Fruit fly (Drosophila melanogaster) whole organism, embryonic: ENCODE data around the gene CG12289.

Experiments used
- CG10366 ChIP-seq: fragments of 200-800 bp; sonication (Bioruptor generic); IDR thresholded peaks from 2 replicates; pipeline ENCODE4 v1.3.6; 2022; ENCODE audit warnings: missing biosample characterization, missing genetic modification characterization
- CG10654 ChIP-seq: fragments of 200-800 bp; sonication (Bioruptor generic); optimal IDR thresholded peaks from 2 replicates; lab custom pipeline; 2016; ENCODE audit warnings: missing biosample characterization, missing genetic modification characterization
- CG11398 ChIP-seq: fragments of 200-800 bp; sonication (Bioruptor generic); optimal IDR thresholded peaks from 2 replicates; lab custom pipeline; 2016; ENCODE audit warnings: missing biosample characterization, missing genetic modification characterization
- CG12236 ChIP-seq: fragments of 200-800 bp; sonication (Bioruptor generic); optimal IDR thresholded peaks from 2 replicates; lab custom pipeline; 2016; ENCODE audit warnings: missing biosample characterization, missing genetic modification characterization
- CG13123 ChIP-seq: fragments of 200-800 bp; sonication (Bioruptor generic); optimal IDR thresholded peaks from 2 replicates; lab custom pipeline; 2016; ENCODE audit warnings: missing biosample characterization, missing genetic modification characterization
- CG14965 ChIP-seq: fragments of 200-800 bp; sonication (Bioruptor generic); optimal IDR thresholded peaks from 2 replicates; lab custom pipeline; 2016; ENCODE audit warnings: missing biosample characterization, missing genetic modification characterization, borderline replicate concordance
- CG1603 ChIP-seq: fragments of 200-800 bp; sonication (Bioruptor generic); optimal IDR thresholded peaks from 2 replicates; lab custom pipeline; 2019; ENCODE audit warnings: missing biosample characterization, mild to moderate bottlenecking, missing genetic modification characterization, moderate library complexity
- CG1792 ChIP-seq: fragments of 200-800 bp; sonication (Bioruptor generic); optimal IDR thresholded peaks from 2 replicates; lab custom pipeline; 2016; ENCODE audit warnings: missing biosample characterization, missing genetic modification characterization
- CG18764 ChIP-seq: fragments of 200-800 bp; sonication (Bioruptor generic); optimal IDR thresholded peaks from 3 replicates; lab custom pipeline; 2016; ENCODE audit warnings: missing biosample characterization, missing genetic modification characterization
- CG2202 ChIP-seq: fragments of 200-800 bp; sonication (Bioruptor generic); optimal IDR thresholded peaks from 2 replicates; lab custom pipeline; 2018; ENCODE audit warnings: missing biosample characterization, mild to moderate bottlenecking, missing genetic modification characterization
- CG30431 ChIP-seq: fragments of 200-800 bp; sonication (Bioruptor generic); optimal IDR thresholded peaks from 2 replicates; lab custom pipeline; 2017; ENCODE audit warnings: missing biosample characterization, missing genetic modification characterization
- CG31365 ChIP-seq: fragments of 200-800 bp; sonication (Bioruptor generic); optimal IDR thresholded peaks from 2 replicates; lab custom pipeline; 2018; ENCODE audit warnings: missing biosample characterization, mild to moderate bottlenecking, missing genetic modification characterization
- CG32532 ChIP-seq: fragments of 200-800 bp; sonication (Bioruptor generic); IDR thresholded peaks from 2 replicates; pipeline ENCODE4 v1.3.6; 2022; ENCODE audit warnings: missing biosample characterization, missing genetic modification characterization
- CG6175 ChIP-seq: fragments of 200-800 bp; sonication (Bioruptor generic); IDR thresholded peaks from 3 replicates; pipeline ENCODE4 v1.3.6; 2022; ENCODE audit warnings: missing biosample characterization, missing genetic modification characterization
- CG8290 ChIP-seq, 3 experiments: fragments of 200-800 bp; sonication (Bioruptor generic); optimal IDR thresholded peaks; 2 replicates each; lab custom pipeline; 2016 to 2019; ENCODE audit warnings: missing biosample characterization in 3 of 3, missing genetic modification characterization in 3 of 3, mild to moderate bottlenecking in 2 of 3, moderate library complexity in 1 of 3
- CG9609 ChIP-seq: fragments of 200-800 bp; sonication (Bioruptor generic); optimal IDR thresholded peaks from 3 replicates; lab custom pipeline; 2016; ENCODE audit warnings: missing biosample characterization, missing genetic modification characterization
- CHES-1-like ChIP-seq: fragments of 200-800 bp; sonication (Bioruptor generic); optimal IDR thresholded peaks from 2 replicates; lab custom pipeline; 2016; ENCODE audit warnings: missing biosample characterization, missing genetic modification characterization
- D ChIP-seq, 2 experiments: fragments of 200-800 bp in 1 of 2; fragments of >200 bp in 1 of 2; sonication (Bioruptor generic) in 1 of 2; optimal IDR thresholded peaks; 2 replicates in 1 of 2; 3 replicates in 1 of 2; lab custom pipeline; 2017; ENCODE audit warnings: mild to moderate bottlenecking in 1 of 2, missing biosample characterization in 1 of 2, missing genetic modification characterization in 1 of 2, missing genetic modification reagents in 1 of 2
- Hand ChIP-seq: fragments of 200-800 bp; sonication (Bioruptor generic); optimal IDR thresholded peaks from 2 replicates; lab custom pipeline; 2017; ENCODE audit warnings: mild to moderate bottlenecking, missing biosample characterization, missing genetic modification reagents, missing genetic modification characterization
- Hr3 ChIP-seq: fragments of 200-800 bp; sonication (Bioruptor generic); optimal IDR thresholded peaks from 3 replicates; lab custom pipeline; 2016; ENCODE audit warnings: missing biosample characterization, missing genetic modification characterization
- Hr51 ChIP-seq, 2 experiments: fragments of 200-800 bp; sonication (Bioruptor generic); optimal IDR thresholded peaks; 2 replicates in 1 of 2; 3 replicates in 1 of 2; lab custom pipeline; 2016 to 2018; ENCODE audit warnings: missing biosample characterization in 2 of 2, missing genetic modification characterization in 2 of 2, mild to moderate bottlenecking in 1 of 2, moderate library complexity in 1 of 2
- Lpt ChIP-seq: fragments of >200 bp; optimal IDR thresholded peaks from 2 replicates; lab custom pipeline; 2018; ENCODE audit warnings: missing biosample characterization, missing genetic modification characterization
- Med ChIP-seq: fragments of 200-800 bp; sonication (Bioruptor generic); peaks from one replicate; lab custom pipeline; 2016; ENCODE audit warnings: missing biosample characterization, missing genetic modification characterization, mild to moderate bottlenecking, inconsistent platforms, moderate library complexity
- Nf-YC ChIP-seq: fragments of 200-800 bp; optimal IDR thresholded peaks from 3 replicates; lab custom pipeline; 2019; ENCODE audit warnings: missing biosample characterization, mild to moderate bottlenecking, missing genetic modification characterization, moderate library complexity
- Optix ChIP-seq: fragments of 200-800 bp; sonication (Bioruptor generic); IDR thresholded peaks from 3 replicates; pipeline ENCODE4 v1.3.6; 2022; ENCODE audit warnings: missing biosample characterization, missing genetic modification characterization
- PHDP ChIP-seq: fragments of 200-800 bp; sonication (Bioruptor generic); optimal IDR thresholded peaks from 3 replicates; lab custom pipeline; 2018; ENCODE audit warnings: missing biosample characterization, mild to moderate bottlenecking, missing genetic modification characterization, moderate library complexity
- Pdp1 ChIP-seq, 2 experiments: fragments of 200-800 bp; sonication (Bioruptor generic); optimal IDR thresholded peaks; 3 replicates each; lab custom pipeline; 2016; ENCODE audit warnings: missing biosample characterization in 2 of 2, missing genetic modification characterization in 2 of 2, mild to moderate bottlenecking in 1 of 2, moderate library complexity in 1 of 2
- al ChIP-seq: fragments of 200-800 bp; sonication (Bioruptor generic); IDR thresholded peaks from 2 replicates; pipeline ENCODE4 v1.3.6; 2022; ENCODE audit warnings: missing biosample characterization, missing genetic modification characterization
- bigmax ChIP-seq: fragments of 200-800 bp; sonication (Bioruptor generic); optimal IDR thresholded peaks from 2 replicates; lab custom pipeline; 2018; ENCODE audit warnings: missing biosample characterization, mild to moderate bottlenecking, missing genetic modification characterization
- bsh ChIP-seq, 2 experiments: fragments of 200-800 bp; sonication (Bioruptor generic); optimal IDR thresholded peaks; 2 replicates each; lab custom pipeline; 2017 to 2018; ENCODE audit warnings: mild to moderate bottlenecking in 2 of 2, missing biosample characterization in 2 of 2, missing genetic modification characterization in 2 of 2, moderate library complexity in 1 of 2
- emc ChIP-seq: fragments of 200-800 bp; sonication (Bioruptor generic); optimal IDR thresholded peaks from 2 replicates; lab custom pipeline; 2016; ENCODE audit warnings: missing biosample characterization, missing genetic modification characterization
- eve ChIP-seq, 2 experiments: fragments of >200 bp; optimal IDR thresholded peaks; 2 replicates each; lab custom pipeline; 2017; ENCODE audit warnings: missing biosample characterization in 2 of 2, missing genetic modification characterization in 2 of 2
- eyg ChIP-seq: fragments of 200-800 bp; sonication (Bioruptor generic); optimal IDR thresholded peaks from 3 replicates; lab custom pipeline; 2016; ENCODE audit warnings: missing biosample characterization, missing genetic modification characterization
- ham ChIP-seq: fragments of 200-800 bp; sonication (Bioruptor generic); IDR thresholded peaks from 2 replicates; pipeline ENCODE4 v1.3.6; 2022; ENCODE audit warnings: missing biosample characterization, missing genetic modification characterization
- hth ChIP-seq: fragments of >200 bp; optimal IDR thresholded peaks from 2 replicates; lab custom pipeline; 2017; ENCODE audit warnings: inconsistent platforms
- ind ChIP-seq: fragments of 200-800 bp; sonication (Bioruptor generic); optimal IDR thresholded peaks from 3 replicates; lab custom pipeline; 2016; ENCODE audit warnings: missing biosample characterization, missing genetic modification characterization
- jing ChIP-seq: fragments of 200-800 bp; sonication (Bioruptor generic); optimal IDR thresholded peaks from 2 replicates; lab custom pipeline; 2018; ENCODE audit warnings: missing biosample characterization, mild to moderate bottlenecking, missing genetic modification characterization
- ken ChIP-seq: fragments of 200-800 bp; sonication (Bioruptor generic); IDR thresholded peaks from 3 replicates; pipeline ENCODE4 v1.3.6; 2022; ENCODE audit warnings: missing biosample characterization, missing genetic modification characterization
- klu ChIP-seq: fragments of 200-800 bp; sonication (Bioruptor generic); IDR thresholded peaks from 2 replicates; pipeline ENCODE4 v1.3.6; 2022; ENCODE audit warnings: missing biosample characterization, missing genetic modification characterization
- nom ChIP-seq: fragments of 200-800 bp; sonication (Bioruptor generic); optimal IDR thresholded peaks from 2 replicates; lab custom pipeline; 2017; ENCODE audit warnings: missing biosample characterization, missing genetic modification characterization, mild to moderate bottlenecking, moderate library complexity, missing genetic modification reagents
- pros ChIP-seq: fragments of 200-800 bp; sonication (Bioruptor generic); optimal IDR thresholded peaks from 3 replicates; lab custom pipeline; 2019; ENCODE audit warnings: missing biosample characterization, mild to moderate bottlenecking, missing genetic modification characterization, moderate library complexity
- sens ChIP-seq: fragments of 200-800 bp; sonication (Bioruptor generic); peaks from one replicate; lab custom pipeline; 2016; ENCODE audit warnings: missing biosample characterization, missing genetic modification characterization
- sisA ChIP-seq: fragments of 200-800 bp; sonication (Bioruptor generic); IDR thresholded peaks from 2 replicates; pipeline ENCODE4 v1.3.6; 2022; ENCODE audit warnings: missing biosample characterization, missing genetic modification characterization
- tio ChIP-seq: fragments of 200-800 bp; sonication (Bioruptor generic); optimal IDR thresholded peaks from 2 replicates; lab custom pipeline; 2017; ENCODE audit warnings: missing biosample characterization, missing genetic modification characterization, inconsistent platforms
- trh ChIP-seq: fragments of 200-800 bp; sonication (Bioruptor generic); optimal IDR thresholded peaks from 2 replicates; lab custom pipeline; 2016; ENCODE audit warnings: missing biosample characterization, missing genetic modification characterization
- ttk ChIP-seq: fragments of 200-800 bp; sonication (Bioruptor generic); IDR thresholded peaks from 2 replicates; pipeline ENCODE4 v2.1.2; 2022; ENCODE audit warnings: missing biosample characterization, missing genetic modification characterization
- twi ChIP-seq: fragments of 200-800 bp; optimal IDR thresholded peaks from 2 replicates; lab custom pipeline; 2019; ENCODE audit warnings: missing biosample characterization, mild to moderate bottlenecking, missing genetic modification characterization, moderate library complexity
- tx ChIP-seq: fragments of 200-800 bp; sonication (Bioruptor generic); optimal IDR thresholded peaks from 2 replicates; lab custom pipeline; 2016; ENCODE audit warnings: missing biosample characterization, missing genetic modification characterization
- wdn ChIP-seq: fragments of 200-800 bp; sonication (Bioruptor generic); IDR thresholded peaks from 2 replicates; pipeline ENCODE4 v1.3.6; 2022; ENCODE audit warnings: missing biosample characterization, missing genetic modification characterization
- zfh1 ChIP-seq: fragments of 200-800 bp; sonication (Bioruptor generic); IDR thresholded peaks from 3 replicates; pipeline ENCODE4 v1.3.6; 2022; ENCODE audit warnings: missing biosample characterization, missing genetic modification characterization

Gene CG12289

dm6 chr3L:11434112-11434511, 24.2 kb downstream of the CG12289 start:
- TF ChIP-seq Med (GFP tag; lab: Kevin White, UChicago) (peak; percentile 55), ken (GFP tag; lab: Robert Waterston, UW) (no peak), D (optimal IDR thresholded peaks at IDR 0.05; lab: Kevin White, UChicago) (peak; percentile 68), D (GFP tag; optimal IDR thresholded peaks at IDR 0.05; lab: Kevin White, UChicago) (no peak), twi (tag; lab: Kevin White, UChicago) (peak; percentile 72)

DNA sequence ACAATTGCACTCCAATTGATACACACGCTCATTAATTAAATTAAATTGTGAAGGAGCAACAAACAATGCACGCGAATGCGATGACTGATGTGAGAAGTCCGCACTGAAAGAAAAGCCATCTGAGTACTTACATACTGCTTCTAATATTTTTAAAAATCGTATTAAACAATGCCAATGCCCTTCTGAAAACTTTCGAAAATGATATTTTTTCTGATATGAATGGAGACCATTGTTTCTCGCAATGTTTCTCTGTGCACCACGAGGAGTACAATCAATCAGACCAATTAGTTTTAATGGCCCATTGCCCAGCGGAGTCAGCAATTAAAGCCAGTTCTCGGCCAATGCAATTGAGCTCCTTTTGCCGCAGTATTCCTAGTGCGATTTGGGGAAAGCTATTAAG, 25.1 kb downstream of the CG12289 start:
- TF ChIP-seq CG13123 (GFP tag; lab: Kevin White, UChicago) (no peak), CG14965 (GFP tag; lab: Kevin White, UChicago) (no peak), tio (GFP tag; lab: Kevin White, UChicago) (no peak), CG30431 (GFP tag; lab: Kevin White, UChicago) (no peak), tx (GFP tag; lab: Kevin White, UChicago) (no peak), ttk (GFP tag; lab: Robert Waterston, UW) (no peak), CG1792 (GFP tag; lab: Kevin White, UChicago) (no peak), al (no peak), CG31365 (no peak), Nf-YC (tag; lab: Kevin White, UChicago) (no peak), klu (no peak), CG11398 (no peak), eve (GFP tag; optimal IDR thresholded peaks at IDR 0.05; lab: Kevin White, UChicago) (no peak), hth (lab: Kevin White, UChicago) (no peak), pros (GFP tag; lab: Kevin White, UChicago) (no peak), CG12236 (GFP tag; lab: Kevin White, UChicago) (no peak), emc (GFP tag; lab: Kevin White, UChicago) (no peak), Hand (GFP tag; lab: Kevin White, UChicago) (no peak), Pdp1 (GFP tag; optimal IDR thresholded peaks at IDR 0.05; lab: Kevin White, UChicago) (peak in 1 of 2 experiments; percentile 4), trh (GFP tag; lab: Kevin White, UChicago) (no peak), wdn (no peak), CG6175 (no peak), eyg (GFP tag; lab: Kevin White, UChicago) (no peak), CG10366 (GFP tag; lab: Robert Waterston, UW) (no peak), Optix (0 out of 3 replicates have a peak, but pooled peaks have one; percentile 21), CG1603 (peak; percentile 29), CG10654 (GFP tag; lab: Kevin White, UChicago) (no peak), zfh1 (no peak), nom (no peak), bigmax (GFP tag; lab: Kevin White, UChicago) (no peak), bsh (GFP tag; optimal IDR thresholded peaks at IDR 0.05; lab: Kevin White, UChicago) (peak in 1 of 2 experiments; percentile 8), Hr51 (GFP tag; optimal IDR thresholded peaks at IDR 0.05; lab: Kevin White, UChicago) (no peak), CG8290 (GFP tag; optimal IDR thresholded peaks at IDR 0.05; lab: Kevin White, UChicago) (no peak), CG8290 (tag; optimal IDR thresholded peaks at IDR 0.05; lab: Kevin White, UChicago) (no peak), ind (GFP tag; lab: Kevin White, UChicago) (no peak), CG2202 (no peak), sens (peak; percentile 70), Lpt (GFP tag; lab: Kevin White, UChicago) (no peak), CG9609 (no peak), Hr3 (GFP tag; lab: Kevin White, UChicago) (no peak), ham (GFP tag; lab: Robert Waterston, UW) (no peak), PHDP (tag; lab: Kevin White, UChicago) (no peak), CG18764 (GFP tag; lab: Kevin White, UChicago) (no peak), jing (GFP tag; lab: Kevin White, UChicago) (no peak), CHES-1-like (GFP tag; lab: Kevin White, UChicago) (no peak), sisA (GFP tag; lab: Robert Waterston, UW) (peak; percentile 23; the same call in 1 of the 2 replicates), CG32532 (GFP tag; lab: Robert Waterston, UW) (no peak)
